Fruit fly (Drosophila melanogaster) whole organism, embryonic: ENCODE data around the gene CG6766.

ENCODE experiments used
- Atf-2 ChIP-seq: fragments of 200-800 bp; sonication (Bioruptor generic); optimal IDR thresholded peaks from 2 replicates; lab custom pipeline; 2016; ENCODE audit warnings: missing biosample characterization, missing genetic modification characterization
- Atf6 ChIP-seq: fragments of 200-800 bp; sonication (Bioruptor generic); IDR thresholded peaks from 2 replicates; pipeline ENCODE4 v1.3.6; 2022; ENCODE audit warnings: missing biosample characterization, missing genetic modification characterization
- CG10366 ChIP-seq: fragments of 200-800 bp; sonication (Bioruptor generic); IDR thresholded peaks from 2 replicates; pipeline ENCODE4 v1.3.6; 2022; ENCODE audit warnings: missing biosample characterization, missing genetic modification characterization
- CG12391 ChIP-seq: fragments of 200-800 bp; sonication (Bioruptor generic); optimal IDR thresholded peaks from 3 replicates; lab custom pipeline; 2018; ENCODE audit warnings: missing biosample characterization, mild to moderate bottlenecking, missing genetic modification characterization, moderate library complexity
- CG13287 ChIP-seq: fragments of 200-800 bp; sonication (Bioruptor generic); IDR thresholded peaks from 2 replicates; pipeline ENCODE4 v1.3.6; 2022; ENCODE audit warnings: missing biosample characterization, missing genetic modification characterization; ENCODE audit not compliant: partially characterized antibody
- CG1602 ChIP-seq: fragments of 200-800 bp; sonication (Bioruptor generic); optimal IDR thresholded peaks from 3 replicates; lab custom pipeline; 2016; ENCODE audit warnings: missing biosample characterization, missing genetic modification characterization
- CG1647 ChIP-seq: fragments of 200-800 bp; sonication (Bioruptor generic); optimal IDR thresholded peaks from 3 replicates; lab custom pipeline; 2016; ENCODE audit warnings: missing biosample characterization, missing genetic modification characterization
- CG18262 ChIP-seq: fragments of 200-800 bp; optimal IDR thresholded peaks from 3 replicates; lab custom pipeline; 2019; ENCODE audit warnings: missing biosample characterization, mild to moderate bottlenecking, missing genetic modification characterization, moderate library complexity
- CG30020 ChIP-seq: fragments of 200-800 bp; optimal IDR thresholded peaks from 2 replicates; lab custom pipeline; 2019; ENCODE audit warnings: missing biosample characterization, mild to moderate bottlenecking, missing genetic modification characterization, moderate library complexity
- CG3281 ChIP-seq: fragments of 200-800 bp; sonication (Bioruptor generic); optimal IDR thresholded peaks from 3 replicates; lab custom pipeline; 2017; ENCODE audit warnings: missing biosample characterization, mild to moderate bottlenecking, missing genetic modification characterization
- CG34376 ChIP-seq: fragments of 200-800 bp; sonication (Bioruptor generic); optimal IDR thresholded peaks from 2 replicates; lab custom pipeline; 2018; ENCODE audit warnings: missing biosample characterization, mild to moderate bottlenecking, missing genetic modification characterization
- CG42726 ChIP-seq: fragments of 200-800 bp; sonication (Bioruptor generic); IDR thresholded peaks from 2 replicates; pipeline ENCODE4 v1.3.6; 2022; ENCODE audit warnings: missing biosample characterization, missing genetic modification characterization; ENCODE audit not compliant: partially characterized antibody
- CG4360 ChIP-seq: fragments of 200-800 bp; sonication (Bioruptor generic); IDR thresholded peaks from 2 replicates; pipeline ENCODE4 v1.3.6; 2022; ENCODE audit warnings: missing biosample characterization, missing genetic modification characterization
- CG6654 ChIP-seq: fragments of 200-800 bp; sonication (Bioruptor generic); optimal IDR thresholded peaks from 2 replicates; lab custom pipeline; 2017; ENCODE audit warnings: missing biosample characterization, mild to moderate bottlenecking, missing genetic modification characterization
- CG6791 ChIP-seq: fragments of 200-800 bp; sonication (Bioruptor generic); IDR thresholded peaks from 3 replicates; pipeline ENCODE4 v1.3.6; 2022; ENCODE audit warnings: missing biosample characterization, missing genetic modification characterization; ENCODE audit not compliant: partially characterized antibody
- CG9609 ChIP-seq: fragments of 200-800 bp; sonication (Bioruptor generic); optimal IDR thresholded peaks from 3 replicates; lab custom pipeline; 2016; ENCODE audit warnings: missing biosample characterization, missing genetic modification characterization
- D19B ChIP-seq: fragments of 200-800 bp; sonication (Bioruptor generic); optimal IDR thresholded peaks from 2 replicates; lab custom pipeline; 2017; ENCODE audit warnings: missing biosample characterization, mild to moderate bottlenecking, missing genetic modification characterization
- Dek ChIP-seq: fragments of 200-800 bp; sonication (Bioruptor generic); optimal IDR thresholded peaks from 3 replicates; lab custom pipeline; 2019; ENCODE audit warnings: missing biosample characterization, mild to moderate bottlenecking, missing genetic modification characterization, moderate library complexity
- Dip2 ChIP-seq: fragments of 200-800 bp; sonication (Bioruptor generic); IDR thresholded peaks from 2 replicates; pipeline ENCODE4 v1.3.6; 2022; ENCODE audit warnings: missing biosample characterization, missing genetic modification characterization
- Dll ChIP-seq: fragments of 200-800 bp; sonication (Bioruptor generic); IDR thresholded peaks from 4 replicates; pipeline ENCODE4 v1.3.6; 2022; ENCODE audit warnings: missing biosample characterization, missing genetic modification characterization; ENCODE audit not compliant: partially characterized antibody
- Doc3 ChIP-seq: fragments of 200-800 bp; sonication (Bioruptor generic); IDR thresholded peaks from 3 replicates; pipeline ENCODE4 v1.3.6; 2022; ENCODE audit warnings: missing biosample characterization, missing genetic modification characterization; ENCODE audit not compliant: partially characterized antibody
- Dp ChIP-seq: fragments of 200-800 bp; sonication (Bioruptor generic); optimal IDR thresholded peaks from 2 replicates; lab custom pipeline; 2018; ENCODE audit warnings: missing biosample characterization, mild to moderate bottlenecking, missing genetic modification characterization, moderate library complexity
- MBD-R2 ChIP-seq: fragments of 200-800 bp; sonication (Bioruptor generic); IDR thresholded peaks from 2 replicates; pipeline ENCODE4 v1.3.6; 2022; ENCODE audit warnings: missing biosample characterization, missing genetic modification characterization
- Med ChIP-seq: fragments of 200-800 bp; sonication (Bioruptor generic); peaks from one replicate; lab custom pipeline; 2016; ENCODE audit warnings: missing biosample characterization, missing genetic modification characterization, mild to moderate bottlenecking, inconsistent platforms, moderate library complexity
- NK7.1 ChIP-seq: fragments of 200-800 bp; sonication (Bioruptor generic); optimal IDR thresholded peaks from 3 replicates; lab custom pipeline; 2016; ENCODE audit warnings: missing biosample characterization, missing genetic modification characterization
- Ptx1 ChIP-seq: fragments of 200-800 bp; sonication (Bioruptor generic); IDR thresholded peaks from 2 replicates; pipeline ENCODE4 v1.3.6; 2022; ENCODE audit warnings: missing biosample characterization, missing genetic modification characterization
- Sin3A ChIP-seq: fragments of >200 bp; optimal IDR thresholded peaks from 2 replicates; lab custom pipeline; 2018
- TFAM ChIP-seq: fragments of 200-800 bp; sonication (Bioruptor generic); optimal IDR thresholded peaks from 2 replicates; lab custom pipeline; 2017; ENCODE audit warnings: missing biosample characterization, missing genetic modification characterization, inconsistent platforms
- YL-1 ChIP-seq: fragments of 200-800 bp; sonication (Bioruptor generic); optimal IDR thresholded peaks from 3 replicates; lab custom pipeline; 2017; ENCODE audit warnings: missing biosample characterization, mild to moderate bottlenecking, missing genetic modification characterization
- aop ChIP-seq: fragments of 200-800 bp; sonication (Bioruptor generic); IDR thresholded peaks from 2 replicates; pipeline ENCODE4 v1.3.6; 2022; ENCODE audit warnings: missing biosample characterization, missing genetic modification characterization
- ash1 ChIP-seq: fragments of 200-800 bp; sonication (Bioruptor generic); optimal IDR thresholded peaks from 2 replicates; lab custom pipeline; 2018; ENCODE audit warnings: missing biosample characterization, mild to moderate bottlenecking, missing genetic modification characterization
- caup ChIP-seq: fragments of 200-800 bp; sonication (Bioruptor generic); optimal IDR thresholded peaks from 3 replicates; lab custom pipeline; 2017; ENCODE audit warnings: missing biosample characterization, mild to moderate bottlenecking, missing genetic modification characterization, moderate library complexity; ENCODE audit not compliant: severe bottlenecking
- chn ChIP-seq: fragments of 200-800 bp; sonication (Bioruptor generic); optimal IDR thresholded peaks from 2 replicates; lab custom pipeline; 2016; ENCODE audit warnings: missing biosample characterization, missing genetic modification characterization
- crol ChIP-seq: fragments of 200-800 bp; sonication (Bioruptor generic); IDR thresholded peaks from 2 replicates; pipeline ENCODE4 v1.3.6; 2022; ENCODE audit warnings: missing biosample characterization, missing genetic modification characterization
- dysf ChIP-seq: fragments of 200-800 bp; sonication (Bioruptor generic); IDR thresholded peaks from 3 replicates; pipeline ENCODE4 v1.3.6; 2022; ENCODE audit warnings: missing biosample characterization, missing genetic modification characterization
- en ChIP-seq: fragments of 200-800 bp; sonication (Bioruptor generic); optimal IDR thresholded peaks from 2 replicates; lab custom pipeline; 2016; ENCODE audit warnings: missing biosample characterization, missing genetic modification characterization
- grau ChIP-seq: fragments of 200-800 bp; optimal IDR thresholded peaks from 3 replicates; lab custom pipeline; 2019; ENCODE audit warnings: missing biosample characterization, mild to moderate bottlenecking, missing genetic modification characterization, moderate library complexity
- gsb-n ChIP-seq: fragments of 200-800 bp; sonication (Bioruptor generic); optimal IDR thresholded peaks from 3 replicates; lab custom pipeline; 2018; ENCODE audit warnings: missing biosample characterization, mild to moderate bottlenecking, missing genetic modification characterization
- lilli ChIP-seq: fragments of 200-800 bp; sonication (Bioruptor generic); optimal IDR thresholded peaks from 3 replicates; lab custom pipeline; 2016; ENCODE audit warnings: missing biosample characterization, missing genetic modification characterization
- lmd ChIP-seq: fragments of 200-800 bp; sonication (Bioruptor generic); IDR thresholded peaks from 2 replicates; pipeline ENCODE4 v1.3.6; 2022; ENCODE audit warnings: missing biosample characterization, missing genetic modification characterization
- luna ChIP-seq: fragments of 200-800 bp; sonication (Bioruptor generic); optimal IDR thresholded peaks from 2 replicates; lab custom pipeline; 2016; ENCODE audit warnings: missing biosample characterization, missing genetic modification characterization
- p53 ChIP-seq: fragments of 200-800 bp; sonication (Bioruptor generic); optimal IDR thresholded peaks from 2 replicates; lab custom pipeline; 2016; ENCODE audit warnings: missing biosample characterization, missing genetic modification characterization
- phol ChIP-seq: fragments of 200-800 bp; sonication (Bioruptor generic); optimal IDR thresholded peaks from 3 replicates; lab custom pipeline; 2018; ENCODE audit warnings: missing biosample characterization, mild to moderate bottlenecking, missing genetic modification characterization, moderate library complexity
- prd ChIP-seq, 3 experiments: fragments of >200 bp in 2 of 3; fragments of 200-800 bp in 1 of 3; sonication (Bioruptor generic) in 1 of 3; optimal IDR thresholded peaks in 2 of 3; IDR thresholded peaks in 1 of 3; 2 replicates in 2 of 3; 3 replicates in 1 of 3; pipeline versions ENCODE4 v1.3.6 to Lab custom; 2017 to 2022; ENCODE audit warnings: missing biosample characterization in 1 of 3, missing genetic modification characterization in 1 of 3
- sisA ChIP-seq: fragments of 200-800 bp; sonication (Bioruptor generic); IDR thresholded peaks from 2 replicates; pipeline ENCODE4 v1.3.6; 2022; ENCODE audit warnings: missing biosample characterization, missing genetic modification characterization
- slp2 ChIP-seq: fragments of 200-800 bp; sonication (Bioruptor generic); optimal IDR thresholded peaks from 2 replicates; lab custom pipeline; 2016; ENCODE audit warnings: missing biosample characterization, missing genetic modification characterization
- sob ChIP-seq: fragments of 200-800 bp; sonication (Bioruptor generic); IDR thresholded peaks from 2 replicates; pipeline ENCODE4 v1.3.6; 2022; ENCODE audit warnings: missing biosample characterization, missing genetic modification characterization
- tll ChIP-seq, 2 experiments: fragments of 200-800 bp in 1 of 2; fragments of >200 bp in 1 of 2; sonication (Bioruptor generic) in 1 of 2; optimal IDR thresholded peaks; 2 replicates each; lab custom pipeline; 2017 to 2019; ENCODE audit warnings: missing biosample characterization in 2 of 2, missing genetic modification characterization in 2 of 2, mild to moderate bottlenecking in 1 of 2, moderate library complexity in 1 of 2
- ttk ChIP-seq: fragments of 200-800 bp; sonication (Bioruptor generic); IDR thresholded peaks from 2 replicates; pipeline ENCODE4 v2.1.2; 2022; ENCODE audit warnings: missing biosample characterization, missing genetic modification characterization
- tup ChIP-seq: fragments of 200-800 bp; sonication (Bioruptor generic); optimal IDR thresholded peaks from 2 replicates; lab custom pipeline; 2016; ENCODE audit warnings: missing biosample characterization, mild to moderate bottlenecking, missing genetic modification characterization, moderate library complexity
- zen ChIP-seq: fragments of 200-800 bp; sonication (Bioruptor generic); optimal IDR thresholded peaks from 3 replicates; lab custom pipeline; 2018; ENCODE audit warnings: missing biosample characterization, mild to moderate bottlenecking, missing genetic modification characterization, moderate library complexity

The CG6766 gene

DNA sequence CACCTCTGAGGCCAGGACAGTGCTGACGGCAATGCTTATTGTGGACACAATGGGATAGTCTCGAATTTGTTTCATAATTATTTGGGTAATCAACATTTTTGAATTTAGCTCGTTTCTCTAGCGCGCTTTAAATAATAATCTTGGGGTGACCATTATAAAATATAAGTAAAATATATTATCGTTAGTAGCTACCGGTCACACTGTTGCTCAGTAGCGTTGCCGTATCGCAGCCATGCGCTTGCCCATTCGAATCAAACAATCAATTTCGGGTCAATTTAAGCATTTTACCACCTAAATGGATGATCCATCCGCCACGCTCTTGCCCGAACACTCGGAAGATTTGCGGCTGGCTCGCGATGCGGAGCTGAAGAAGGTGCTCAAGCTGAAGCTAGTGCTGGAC lies 50.8 kb downstream of the CG6766 start, which contains the start of the genes zuc and dgt2 (continued):
- no peak for TF ChIP-seq Dip2 (GFP tag; lab: Robert Waterston, UW)
- TF ChIP-seq Atf6 = no peak
- no peak for TF ChIP-seq tll (GFP tag; optimal IDR thresholded peaks at IDR 0.05; lab: Kevin White, UChicago)
- no peak for TF ChIP-seq gsb-n (tag; lab: Kevin White, UChicago)
- TF ChIP-seq grau (tag; lab: Kevin White, UChicago) = no peak
- no peak; the same call in 2 of the 3 replicates for TF ChIP-seq Doc3
- no peak for TF ChIP-seq sob (GFP tag; lab: Robert Waterston, UW)
- TF ChIP-seq luna (GFP tag; lab: Kevin White, UChicago) = no peak
- no peak for TF ChIP-seq CG1602 (GFP tag; lab: Kevin White, UChicago)
- no peak for TF ChIP-seq crol (GFP tag; lab: Robert Waterston, UW)
- TF ChIP-seq CG6654 (GFP tag; lab: Kevin White, UChicago) = no peak
- no peak for TF ChIP-seq ash1
- peak; percentile 15 for TF ChIP-seq CG34376 (GFP tag; lab: Kevin White, UChicago)
- TF ChIP-seq p53 = no peak
- no peak for TF ChIP-seq CG4360 (GFP tag; lab: Robert Waterston, UW)
- no peak for TF ChIP-seq Dek
- no peak for TF ChIP-seq slp2 (GFP tag; lab: Kevin White, UChicago)
- TF ChIP-seq Dll (GFP tag; lab: Robert Waterston, UW) = 0 out of 4 replicates have a peak, but pooled peaks have one; percentile 29
- TF ChIP-seq sisA (GFP tag; lab: Robert Waterston, UW) = no peak
- no peak for TF ChIP-seq chn (GFP tag; lab: Kevin White, UChicago)
- TF ChIP-seq dysf (GFP tag; lab: Robert Waterston, UW) = no peak
- TF ChIP-seq zen (tag; lab: Kevin White, UChicago) = peak; percentile 7
- no peak for TF ChIP-seq Ptx1 (GFP tag; lab: Robert Waterston, UW)
- TF ChIP-seq Atf-2 (GFP tag; lab: Kevin White, UChicago) = no peak
- TF ChIP-seq Med = peak; percentile 72
- peak; percentile 12 for TF ChIP-seq CG3281 (GFP tag; lab: Kevin White, UChicago)
- no peak for TF ChIP-seq lmd (GFP tag; lab: Robert Waterston, UW)
- peak; percentile 52; the same call in 1 of the 3 replicates for TF ChIP-seq CG6791
- TF ChIP-seq CG10366 = no peak
- TF ChIP-seq phol (tag; lab: Kevin White, UChicago) = peak; percentile 32
- TF ChIP-seq CG13287 = peak; percentile 58
- peak; percentile 71 for TF ChIP-seq MBD-R2 (GFP tag; lab: Robert Waterston, UW)
- no peak for TF ChIP-seq ttk (GFP tag; lab: Robert Waterston, UW)
- no peak for TF ChIP-seq CG30020 (tag; lab: Kevin White, UChicago)
- no peak for TF ChIP-seq CG1647 (GFP tag; lab: Kevin White, UChicago)
- TF ChIP-seq caup = no peak
- no peak for TF ChIP-seq D19B (GFP tag; lab: Kevin White, UChicago)
- TF ChIP-seq lilli (GFP tag; lab: Kevin White, UChicago) = no peak
- TF ChIP-seq CG9609 = no peak
- peak; percentile 83 for TF ChIP-seq Dp (GFP tag; lab: Kevin White, UChicago)
- no peak for TF ChIP-seq aop (GFP tag; lab: Robert Waterston, UW)
- TF ChIP-seq CG42726 (GFP tag; lab: Robert Waterston, UW) = no peak
- TF ChIP-seq tup (GFP tag; lab: Kevin White, UChicago) = no peak
- peak; percentile 29 for TF ChIP-seq YL-1 (GFP tag; lab: Kevin White, UChicago)
- no peak for TF ChIP-seq en
- no peak for TF ChIP-seq CG18262 (tag; lab: Kevin White, UChicago)
- no peak for TF ChIP-seq CG12391 (tag; lab: Kevin White, UChicago)
- no peak for TF ChIP-seq TFAM (GFP tag; lab: Kevin White, UChicago)
- TF ChIP-seq Sin3A = peak; percentile 14
- no peak for TF ChIP-seq NK7.1 (GFP tag; lab: Kevin White, UChicago)
- no peak for TF ChIP-seq prd (optimal IDR thresholded peaks at IDR 0.05; lab: Kevin White, UChicago)
- TF ChIP-seq prd (GFP tag; IDR thresholded peaks at IDR 0.05; lab: Robert Waterston, UW) = no peak
